Worm (Caenorhabditis elegans) whole organism, late embryonic: ENCODE data around the gene tkr-3.

Experiments used
- C38D4.7 ChIP-seq: fragments of 200-800 bp; sonication (Bioruptor generic); optimal IDR thresholded peaks from 2 replicates; lab custom pipeline; 2018; ENCODE audit warnings: mild to moderate bottlenecking, missing genetic modification characterization, moderate library complexity, missing compliant biosample characterization
- T23F11.4 ChIP-seq: fragments of 200-800 bp; sonication (Bioruptor generic); optimal IDR thresholded peaks from 2 replicates; lab custom pipeline; 2018; ENCODE audit warnings: mild to moderate bottlenecking, missing genetic modification characterization, missing compliant biosample characterization
- Y22D7AL.16 ChIP-seq: sonication (generic microtip); optimal IDR thresholded peaks from 2 replicates; lab custom pipeline; 2016; ENCODE audit warnings: missing genetic modification characterization, missing compliant biosample characterization
- ahr-1 ChIP-seq: sonication (generic microtip); optimal IDR thresholded peaks from 2 replicates; lab custom pipeline; 2016; ENCODE audit warnings: missing genetic modification characterization, missing compliant biosample characterization
- ceh-14 ChIP-seq: sonication (generic microtip); optimal IDR thresholded peaks from 2 replicates; lab custom pipeline; 2016; ENCODE audit warnings: missing genotype, missing genetic modification characterization, missing compliant biosample characterization
- ceh-18 ChIP-seq: sonication (generic microtip); optimal IDR thresholded peaks from 2 replicates; lab custom pipeline; 2016; ENCODE audit warnings: missing genetic modification characterization, missing compliant biosample characterization
- ceh-19 ChIP-seq: fragments of 200-800 bp; sonication (Bioruptor generic); optimal IDR thresholded peaks from 2 replicates; lab custom pipeline; 2018; ENCODE audit warnings: mild to moderate bottlenecking, missing genetic modification characterization, missing compliant biosample characterization
- ceh-2 ChIP-seq: sonication (generic microtip); optimal IDR thresholded peaks from 2 replicates; lab custom pipeline; 2016; ENCODE audit warnings: missing genotype, missing genetic modification characterization, missing compliant biosample characterization
- ceh-24 ChIP-seq: sonication (generic microtip); optimal IDR thresholded peaks from 2 replicates; lab custom pipeline; 2016; ENCODE audit warnings: mild to moderate bottlenecking, missing genetic modification characterization, missing compliant biosample characterization
- ceh-45 ChIP-seq: fragments of 200-800 bp; sonication (Bioruptor generic); IDR thresholded peaks from 2 replicates; pipeline ENCODE4 v1.3.6; 2022; ENCODE audit warnings: missing genetic modification reagents, missing genetic modification characterization, missing compliant biosample characterization
- ceh-9 ChIP-seq: sonication (generic microtip); optimal IDR thresholded peaks from 2 replicates; lab custom pipeline; 2016; ENCODE audit warnings: mild to moderate bottlenecking, missing genetic modification characterization, inconsistent platforms, missing compliant biosample characterization
- che-1 ChIP-seq: sonication (generic microtip); optimal IDR thresholded peaks from 2 replicates; lab custom pipeline; 2016; ENCODE audit warnings: mild to moderate bottlenecking, missing genetic modification characterization, missing compliant biosample characterization
- dve-1 ChIP-seq: sonication (generic microtip); optimal IDR thresholded peaks from 2 replicates; lab custom pipeline; 2017; ENCODE audit warnings: antibody characterized with exemption, mild to moderate bottlenecking, missing genetic modification characterization, missing compliant biosample characterization
- elt-2 ChIP-seq: sonication (generic microtip); optimal IDR thresholded peaks from 2 replicates; lab custom pipeline; 2016; ENCODE audit warnings: missing genetic modification reagents, missing genetic modification characterization, missing compliant biosample characterization
- ets-4 ChIP-seq: sonication (generic microtip); optimal IDR thresholded peaks from 2 replicates; lab custom pipeline; 2016; ENCODE audit warnings: missing genetic modification characterization, missing compliant biosample characterization
- eyg-1 ChIP-seq: sonication (generic microtip); optimal IDR thresholded peaks from 2 replicates; lab custom pipeline; 2016; ENCODE audit warnings: missing genotype, missing genetic modification characterization, missing compliant biosample characterization
- fax-1 ChIP-seq: sonication (generic microtip); optimal IDR thresholded peaks from 2 replicates; lab custom pipeline; 2016; ENCODE audit warnings: missing genotype, missing genetic modification characterization, missing compliant biosample characterization
- fkh-10 ChIP-seq: fragments of 150-350 bp; optimal IDR thresholded peaks from 2 replicates; lab custom pipeline; 2014; ENCODE audit warnings: missing biosample characterization, missing genetic modification reagents, missing genetic modification characterization
- gmeb-2 ChIP-seq: sonication (generic microtip); optimal IDR thresholded peaks from 2 replicates; lab custom pipeline; 2016; ENCODE audit warnings: missing genetic modification characterization, inconsistent platforms, missing compliant biosample characterization
- hlh-13 ChIP-seq: fragments of 200-800 bp; sonication (Bioruptor generic); optimal IDR thresholded peaks from 2 replicates; lab custom pipeline; 2018; ENCODE audit warnings: mild to moderate bottlenecking, missing genetic modification characterization, missing compliant biosample characterization
- hlh-30 ChIP-seq: sonication (generic microtip); optimal IDR thresholded peaks from 2 replicates; lab custom pipeline; 2017; ENCODE audit warnings: antibody characterized with exemption, missing genetic modification characterization, missing compliant biosample characterization; ENCODE audit not compliant: insufficient read depth
- hlh-6 ChIP-seq: sonication (generic microtip); optimal IDR thresholded peaks from 2 replicates; lab custom pipeline; 2016; ENCODE audit warnings: missing genotype, missing genetic modification characterization, missing compliant biosample characterization
- lim-6 ChIP-seq: sonication (generic microtip); optimal IDR thresholded peaks from 2 replicates; lab custom pipeline; 2016; ENCODE audit warnings: missing genetic modification characterization, missing compliant biosample characterization
- lin-11 ChIP-seq: fragments of 200-800 bp; sonication (Bioruptor generic); optimal IDR thresholded peaks from 2 replicates; lab custom pipeline; 2018; ENCODE audit warnings: mild to moderate bottlenecking, missing genetic modification characterization, missing compliant biosample characterization
- madf-2 ChIP-seq: sonication (generic microtip); optimal IDR thresholded peaks from 2 replicates; lab custom pipeline; 2017; ENCODE audit warnings: missing genetic modification characterization, missing compliant biosample characterization
- odd-2 ChIP-seq: sonication (generic microtip); optimal IDR thresholded peaks from 2 replicates; lab custom pipeline; 2017; ENCODE audit warnings: antibody characterized with exemption, mild to moderate bottlenecking, missing genetic modification characterization, missing compliant biosample characterization
- pat-9 ChIP-seq: fragments of 200-800 bp; sonication (Bioruptor generic); optimal IDR thresholded peaks from 2 replicates; lab custom pipeline; 2018; ENCODE audit warnings: mild to moderate bottlenecking, missing genetic modification characterization, moderate library complexity, missing compliant biosample characterization
- pax-1 ChIP-seq: fragments of 150-350 bp; optimal IDR thresholded peaks from 2 replicates; lab custom pipeline; 2014; ENCODE audit warnings: missing biosample characterization, missing genetic modification characterization
- ref-2 ChIP-seq: sonication (generic microtip); optimal IDR thresholded peaks from 2 replicates; lab custom pipeline; 2016; ENCODE audit warnings: missing genetic modification characterization, missing compliant biosample characterization
- sdc-2 ChIP-seq: sonication (generic microtip); optimal IDR thresholded peaks from 2 replicates; lab custom pipeline; 2016; ENCODE audit warnings: missing genotype, missing genetic modification characterization, missing compliant biosample characterization
- sox-2 ChIP-seq: fragments of 200-800 bp; sonication (Bioruptor generic); IDR thresholded peaks from 2 replicates; pipeline ENCODE4 v1.3.6; 2022; ENCODE audit warnings: missing genetic modification reagents, missing genetic modification characterization, missing compliant biosample characterization
- sox-4 ChIP-seq: sonication (generic microtip); optimal IDR thresholded peaks from 2 replicates; lab custom pipeline; 2017; ENCODE audit warnings: mild to moderate bottlenecking, missing genetic modification characterization, inconsistent platforms, missing compliant biosample characterization
- syd-9 ChIP-seq: sonication (generic microtip); optimal IDR thresholded peaks from 2 replicates; lab custom pipeline; 2016; ENCODE audit warnings: mild to moderate bottlenecking, missing genetic modification characterization, moderate library complexity, missing compliant biosample characterization
- tbx-7 ChIP-seq: sonication (generic microtip); optimal IDR thresholded peaks from 2 replicates; lab custom pipeline; 2016; ENCODE audit warnings: missing genotype, missing genetic modification characterization, missing compliant biosample characterization
- unc-3 ChIP-seq, 2 experiments: fragments of 200-800 bp in 1 of 2; sonication (Bioruptor generic) in 1 of 2; sonication (generic microtip) in 1 of 2; conservative IDR thresholded peaks in 1 of 2; optimal IDR thresholded peaks in 1 of 2; 2 replicates each; pipeline versions ENCODE4 v1.3.6 to Lab custom; 2016 to 2022; ENCODE audit warnings: missing compliant biosample characterization in 2 of 2, missing genetic modification characterization in 2 of 2, missing genetic modification reagents in 1 of 2
- zip-5 ChIP-seq: sonication (generic microtip); optimal IDR thresholded peaks from 2 replicates; lab custom pipeline; 2016; ENCODE audit warnings: missing genetic modification characterization, missing compliant biosample characterization
- ztf-16 ChIP-seq: sonication (generic microtip); optimal IDR thresholded peaks from 2 replicates; lab custom pipeline; 2017; ENCODE audit warnings: missing genetic modification characterization, missing compliant biosample characterization

tkr-3 gene

DNA sequence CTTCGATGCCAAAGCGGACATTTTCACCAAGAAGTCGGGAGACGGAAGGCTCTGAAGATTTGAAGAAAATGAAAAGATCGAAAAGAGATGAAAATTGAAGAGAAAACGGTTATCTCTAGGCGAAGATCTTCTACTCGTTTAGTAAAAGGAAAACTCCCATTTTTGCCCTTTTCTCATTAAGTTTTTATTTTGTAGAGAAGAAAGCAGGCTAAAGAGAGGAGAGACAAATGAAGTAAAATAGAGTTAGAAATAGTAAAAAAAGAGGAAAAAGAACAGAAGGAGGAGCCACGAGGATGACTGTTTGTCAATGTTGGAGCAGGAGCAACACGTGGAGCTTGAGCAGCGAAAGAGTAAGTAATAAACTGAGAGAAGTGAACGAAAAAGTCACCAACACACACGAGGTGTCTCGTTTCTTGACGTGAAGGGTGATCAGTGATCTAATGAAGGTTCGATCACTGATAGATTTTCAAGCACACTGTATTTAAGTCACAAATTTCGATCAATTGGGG is 33.0 kb downstream of the tkr-3 start, which contains the start of gene ivd-1:
ivd-1 (minus strand) TSS at position 51 of the 509 bp plus-strand sequence.
- TF ChIP-seq hlh-6 (tag; lab: Kevin White, UChicago) (no peak), che-1 (no peak), lin-11 (no peak), ceh-19 (no peak), T23F11.4 (GFP tag; lab: Kevin White, UChicago) (no peak), ref-2 (no peak), gmeb-2 (tag; lab: Kevin White, UChicago) (no peak)

DNA sequence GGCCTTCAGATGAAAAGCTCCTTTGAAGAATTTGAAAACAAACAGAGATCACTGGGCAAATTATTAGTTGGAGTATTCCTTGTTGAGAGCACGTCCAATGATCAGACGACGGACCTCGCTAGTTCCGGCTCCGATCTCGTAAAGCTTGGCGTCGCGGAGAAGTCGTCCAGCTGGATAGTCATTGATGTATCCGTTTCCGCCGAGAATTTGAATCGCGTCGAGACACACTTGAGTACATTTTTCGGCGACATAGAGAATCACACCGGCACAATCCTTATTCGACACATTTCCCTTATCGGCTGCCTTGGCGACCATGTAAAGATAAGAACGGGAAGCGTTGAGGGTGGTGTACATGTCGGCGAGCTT is 35.0 kb downstream of the tkr-3 start:
- TF ChIP-seq Y22D7AL.16, result no peak
- no peak for TF ChIP-seq hlh-6 (tag; lab: Kevin White, UChicago)
- TF ChIP-seq hlh-13 (GFP tag; lab: Kevin White, UChicago), result no peak
- no peak for TF ChIP-seq sox-2 (GFP tag; lab: Robert Waterston, UW)
- TF ChIP-seq lim-6, result no peak
- TF ChIP-seq odd-2 (tag; lab: Kevin White, UChicago), result no peak
- TF ChIP-seq elt-2, result peak; percentile 25

- TF ChIP-seq hlh-30 (tag; lab: Kevin White, UChicago) (no peak), ztf-16 (tag; lab: Kevin White, UChicago) (no peak), ceh-19 (no peak), unc-3 (GFP tag; conservative IDR thresholded peaks at IDR 0.05; lab: Robert Waterston, UW) (no peak), unc-3 (tag; optimal IDR thresholded peaks at IDR 0.05; lab: Kevin White, UChicago) (no peak), ceh-9 (tag; lab: Kevin White, UChicago) (no peak), sox-4 (tag; lab: Kevin White, UChicago) (no peak), T23F11.4 (GFP tag; lab: Kevin White, UChicago) (no peak), elt-2 (no peak), pax-1 (tag; lab: Kevin White, UChicago) (no peak), che-1 (no peak), ahr-1 (tag; lab: Kevin White, UChicago) (no peak), C38D4.7 (GFP tag; lab: Kevin White, UChicago) (no peak), fax-1 (tag; lab: Kevin White, UChicago) (no peak), tbx-7 (tag; lab: Kevin White, UChicago) (no peak), syd-9 (no peak), sdc-2 (tag; lab: Kevin White, UChicago) (no peak), ets-4 (tag; lab: Kevin White, UChicago) (no peak), fkh-10 (GFP tag; lab: Kevin White, UChicago) (no peak)
These were observed 35.5 kb downstream of the tkr-3 start for ce11 chrIV:5086243-5086960.

- TF ChIP-seq ceh-18 (tag; lab: Kevin White, UChicago) (no peak), fkh-10 (GFP tag; lab: Kevin White, UChicago) (no peak), dve-1 (tag; lab: Kevin White, UChicago) (no peak), ceh-24 (tag; lab: Kevin White, UChicago) (no peak), zip-5 (tag; lab: Kevin White, UChicago) (no peak), lin-11 (no peak), ceh-2 (tag; lab: Kevin White, UChicago) (no peak), ceh-45 (no peak), madf-2 (tag; lab: Kevin White, UChicago) (no peak), sox-4 (tag; lab: Kevin White, UChicago) (no peak), ceh-19 (no peak), eyg-1 (tag; lab: Kevin White, UChicago) (no peak), pat-9 (tag; lab: Kevin White, UChicago) (no peak), ceh-14 (tag; lab: Kevin White, UChicago) (no peak)
- TF ChIP-seq, all 69 proteins: peak for 0
These were observed 36.1 kb downstream of the tkr-3 start for ce11 chrIV:5085782-5086181.
